Fruit fly (Drosophila melanogaster): ENCODE data around the gene Ccp84Ae.
A peak's percentile ranks its signal among the peaks of the same experiment; 100 is the strongest.

Ccp84Ae gene

dm6 chr3R:6723537-6724171, 32.1 kb upstream of the Ccp84Ae start (continued):
- peak; percentile 40 for TF ChIP-seq CG15479 (GFP tag; optimal IDR thresholded peaks at IDR 0.05)
- no peak for TF ChIP-seq ci (GFP tag; IDR thresholded peaks at IDR 0.05)
- no peak for TF ChIP-seq CG12236 (GFP tag; optimal IDR thresholded peaks at IDR 0.05)
- no peak for TF ChIP-seq CG7271 (tag; optimal IDR thresholded peaks at IDR 0.05)
- peak; percentile 27 for TF ChIP-seq CG6254 (GFP tag; optimal IDR thresholded peaks at IDR 0.05)
- peak; percentile 14 for TF ChIP-seq btn (GFP tag; optimal IDR thresholded peaks at IDR 0.05)
- TF ChIP-seq crol (GFP tag; IDR thresholded peaks at IDR 0.05), result no peak
- 0 out of 2 replicates have a peak, but pooled peaks have one; percentile 34 for TF ChIP-seq CG14441 (GFP tag; IDR thresholded peaks at IDR 0.05)
- no peak for TF ChIP-seq lab (GFP tag; optimal IDR thresholded peaks at IDR 0.05)
- peak; percentile 67 for TF ChIP-seq gsb-n (tag; optimal IDR thresholded peaks at IDR 0.05)
- TF ChIP-seq CG8924 (tag; optimal IDR thresholded peaks at IDR 0.05), result peak; percentile 52
- TF ChIP-seq CG4424 (GFP tag; optimal IDR thresholded peaks at IDR 0.05), result peak; percentile 19
- TF ChIP-seq CG7987 (GFP tag; optimal IDR thresholded peaks at IDR 0.05), result no peak
- no peak for TF ChIP-seq Eip74EF (GFP tag; optimal IDR thresholded peaks at IDR 0.05)
- peak; percentile 19 for TF ChIP-seq CG1529 (GFP tag; optimal IDR thresholded peaks at IDR 0.05)
- TF ChIP-seq Gug (GFP tag; IDR thresholded peaks at IDR 0.05), result no peak
- no peak for TF ChIP-seq salm (tag; optimal IDR thresholded peaks at IDR 0.05)
- no peak; the same call in 1 of the 2 replicates for TF ChIP-seq sisA (GFP tag; IDR thresholded peaks at IDR 0.05)
- TF ChIP-seq fd3F (GFP tag; optimal IDR thresholded peaks at IDR 0.05), result no peak
- peak; percentile 27 for TF ChIP-seq CG13775 (GFP tag; optimal IDR thresholded peaks at IDR 0.05)
- TF ChIP-seq CG10979 (tag; optimal IDR thresholded peaks at IDR 0.05), result peak; percentile 72
- no peak for TF ChIP-seq esg (GFP tag; conservative IDR thresholded peaks at IDR 0.05)
- TF ChIP-seq CG18764 (GFP tag; optimal IDR thresholded peaks at IDR 0.05), result no peak
- no peak for TF ChIP-seq emc (GFP tag; optimal IDR thresholded peaks at IDR 0.05)
- peak; percentile 38 for TF ChIP-seq az2 (GFP tag; optimal IDR thresholded peaks at IDR 0.05)
- TF ChIP-seq CG11085 (GFP tag; IDR thresholded peaks at IDR 0.05), result no peak
- TF ChIP-seq row (GFP tag; IDR thresholded peaks at IDR 0.05), result peak; percentile 48; the same call in 1 of the 3 replicates
- TF ChIP-seq MTF-1 (GFP tag; optimal IDR thresholded peaks at IDR 0.05; ENCODE audit: borderline replicate concordance), result no peak
- TF ChIP-seq CG3281 (GFP tag; optimal IDR thresholded peaks at IDR 0.05), result no peak
- TF ChIP-seq CG32767 (GFP tag; IDR thresholded peaks at IDR 0.05), result no peak
- no peak for TF ChIP-seq tna (GFP tag; IDR thresholded peaks at IDR 0.05; ENCODE audit: partially characterized antibody)
- TF ChIP-seq ewg (GFP tag; optimal IDR thresholded peaks at IDR 0.05), result no peak
- TF ChIP-seq Lim3 (GFP tag; IDR thresholded peaks at IDR 0.05), result no peak
- TF ChIP-seq CG10274 (GFP tag; optimal IDR thresholded peaks at IDR 0.05), result no peak
- no peak for TF ChIP-seq chn (GFP tag; optimal IDR thresholded peaks at IDR 0.05)
- no peak for TF ChIP-seq lilli (GFP tag; optimal IDR thresholded peaks at IDR 0.05)
- TF ChIP-seq onecut (GFP tag; IDR thresholded peaks at IDR 0.05), result 0 out of 2 replicates have a peak, but pooled peaks have one; percentile 18
- no peak for TF ChIP-seq Bgb (GFP tag; IDR thresholded peaks at IDR 0.05; ENCODE audit: partially characterized antibody)
- TF ChIP-seq hb (GFP tag; IDR thresholded peaks at IDR 0.05; ENCODE audit: partially characterized antibody), result no peak
- no peak for TF ChIP-seq Dfd (GFP tag; optimal IDR thresholded peaks at IDR 0.05)
- no peak for TF ChIP-seq CG15269 (tag; optimal IDR thresholded peaks at IDR 0.05)
- TF ChIP-seq wor (GFP tag; IDR thresholded peaks at IDR 0.05), result no peak
- TF ChIP-seq Hmx (GFP tag; optimal IDR thresholded peaks at IDR 0.05), result no peak
- 0 out of 3 replicates have a peak, but pooled peaks have one; percentile 31 for TF ChIP-seq ken (GFP tag; IDR thresholded peaks at IDR 0.05)
- no peak for TF ChIP-seq p53 (GFP tag; optimal IDR thresholded peaks at IDR 0.05)
- TF ChIP-seq Ravus (GFP tag; IDR thresholded peaks at IDR 0.05), result no peak
- no peak for TF ChIP-seq CG13287 (GFP tag; IDR thresholded peaks at IDR 0.05; ENCODE audit: partially characterized antibody)
- no peak for TF ChIP-seq vvl (GFP tag; IDR thresholded peaks at IDR 0.05)
- peak in 1 of 2 experiments; percentile 35 for TF ChIP-seq chif (GFP tag; optimal IDR thresholded peaks at IDR 0.05)
